Fruit fly (Drosophila melanogaster): ENCODE data around the gene CG15478.

CG15478 gene

dm6 chrX:7700239-7700793, 17.4 kb downstream of the CG15478 start (continued):
- TF ChIP-seq Camta (GFP tag; optimal IDR thresholded peaks at IDR 0.05) (peak; percentile 76), CG17328 (GFP tag; IDR thresholded peaks at IDR 0.05) (peak; percentile 90), sisA (GFP tag; IDR thresholded peaks at IDR 0.05) (peak; percentile 97), bbx (GFP tag; IDR thresholded peaks at IDR 0.05; ENCODE audit: partially characterized antibody) (no peak), CG6654 (GFP tag; optimal IDR thresholded peaks at IDR 0.05) (peak; percentile 74), ken (GFP tag; IDR thresholded peaks at IDR 0.05) (peak; percentile 96), Hmr (GFP tag; optimal IDR thresholded peaks at IDR 0.05) (peak; percentile 85), crol (GFP tag; IDR thresholded peaks at IDR 0.05) (peak; percentile 61), Bgb (GFP tag; IDR thresholded peaks at IDR 0.05; ENCODE audit: partially characterized antibody) (no peak), zen2 (GFP tag; IDR thresholded peaks at IDR 0.05; ENCODE audit: partially characterized antibody) (no peak), CG9932 (GFP tag; IDR thresholded peaks at IDR 0.05) (peak; percentile 94), CG1233 (GFP tag; optimal IDR thresholded peaks at IDR 0.05) (peak; percentile 89), CG3163 (GFP tag; optimal IDR thresholded peaks at IDR 0.05) (peak; percentile 80), CG10431 (GFP tag; optimal IDR thresholded peaks at IDR 0.05) (no peak), Bdp1 (GFP tag; optimal IDR thresholded peaks at IDR 0.05) (peak; percentile 77), CG12391 (tag; optimal IDR thresholded peaks at IDR 0.05) (peak; percentile 87), CG4820 (GFP tag; optimal IDR thresholded peaks at IDR 0.05) (peak; percentile 91), ewg (GFP tag; optimal IDR thresholded peaks at IDR 0.05) (peak; percentile 83), tx (GFP tag; optimal IDR thresholded peaks at IDR 0.05) (peak; percentile 87), Atf6 (GFP tag; IDR thresholded peaks at IDR 0.05) (peak; percentile 92), z (GFP tag; IDR thresholded peaks at IDR 0.05) (no peak), CG12769 (tag; optimal IDR thresholded peaks at IDR 0.05) (peak; percentile 98), CG32532 (GFP tag; IDR thresholded peaks at IDR 0.05) (peak; percentile 95), Nf-YA (GFP tag; IDR thresholded peaks at IDR 0.05) (peak; percentile 84), gce (GFP tag; IDR thresholded peaks at IDR 0.05) (peak; percentile 93), CG18764 (GFP tag; optimal IDR thresholded peaks at IDR 0.05) (peak; percentile 84), Dek (tag; optimal IDR thresholded peaks at IDR 0.05) (peak; percentile 90), Sox102F (GFP tag; optimal IDR thresholded peaks at IDR 0.05) (peak; percentile 95), CG4730 (GFP tag; IDR thresholded peaks at IDR 0.05) (peak; percentile 89), otp (GFP tag; IDR thresholded peaks at IDR 0.05) (peak; percentile 93), Drgx (GFP tag; IDR thresholded peaks at IDR 0.05) (peak; percentile 93), CG13123 (GFP tag; optimal IDR thresholded peaks at IDR 0.05) (peak; percentile 79), bab2 (GFP tag; optimal IDR thresholded peaks at IDR 0.05) (peak; percentile 95), ro (GFP tag; IDR thresholded peaks at IDR 0.05) (peak; percentile 88), Fer3 (tag; optimal IDR thresholded peaks at IDR 0.05) (peak; percentile 94), zfh2 (GFP tag; optimal IDR thresholded peaks at IDR 0.05) (peak; percentile 96), Bteb2 (GFP tag; optimal IDR thresholded peaks at IDR 0.05) (peak; percentile 77), gcm (GFP tag; optimal IDR thresholded peaks at IDR 0.05) (peak; percentile 77), CG34422 (GFP tag; IDR thresholded peaks at IDR 0.05) (peak; percentile 97), CoRest (tag; optimal IDR thresholded peaks at IDR 0.05) (peak; percentile 92), CG6689 (GFP tag; IDR thresholded peaks at IDR 0.05) (peak; percentile 92), Neu2 (GFP tag; optimal IDR thresholded peaks at IDR 0.05; ENCODE audit: borderline replicate concordance) (peak; percentile 44), CG30403 (GFP tag; optimal IDR thresholded peaks at IDR 0.05) (peak; percentile 92), HHEX (GFP tag; optimal IDR thresholded peaks at IDR 0.05) (peak; percentile 92), usp (GFP tag; optimal IDR thresholded peaks at IDR 0.05) (no peak), Asciz (GFP tag; optimal IDR thresholded peaks at IDR 0.05) (peak; percentile 66), CG3995 (GFP tag; optimal IDR thresholded peaks at IDR 0.05) (peak; percentile 79), CG9437 (GFP tag; optimal IDR thresholded peaks at IDR 0.05) (peak; percentile 82), CG17385 (GFP tag; optimal IDR thresholded peaks at IDR 0.05) (peak; percentile 89), pb (GFP tag; optimal IDR thresholded peaks at IDR 0.05) (peak; percentile 88), B-H1 (GFP tag; IDR thresholded peaks at IDR 0.05) (peak; percentile 88)

Data from whole organism, embryonic.